Worm (Caenorhabditis elegans) whole organism, L1 larva: ENCODE results near the gene T07D3.2.

Source experiments
- F16B12.6 ChIP-seq: fragments of 150-350 bp; optimal IDR thresholded peaks from 2 replicates; lab custom pipeline; 2014; ENCODE audit warnings: missing biosample characterization, missing genetic modification characterization
- aly-2 ChIP-seq: fragments of 150-350 bp; optimal IDR thresholded peaks from 2 replicates; lab custom pipeline; 2014; ENCODE audit warnings: missing biosample characterization, missing genetic modification characterization
- ama-1 ChIP-seq: fragments of 150-350 bp; optimal IDR thresholded peaks from 2 replicates; lab custom pipeline; 2014
- blmp-1 ChIP-seq: fragments of 150-350 bp; optimal IDR thresholded peaks from 2 replicates; lab custom pipeline; 2014; ENCODE audit warnings: missing biosample characterization, missing genetic modification characterization
- ceh-63 ChIP-seq: fragments of 200-800 bp; sonication (Bioruptor generic); optimal IDR thresholded peaks from 2 replicates; lab custom pipeline; 2018; ENCODE audit warnings: mild to moderate bottlenecking, missing genetic modification characterization, missing compliant biosample characterization
- ceh-88 ChIP-seq: fragments of 200-800 bp; sonication (Bioruptor generic); IDR thresholded peaks from 2 replicates; pipeline ENCODE4 v1.3.6; 2022; ENCODE audit warnings: missing genetic modification characterization, missing compliant biosample characterization
- ceh-90 ChIP-seq: sonication (generic microtip); optimal IDR thresholded peaks from 2 replicates; lab custom pipeline; 2016; ENCODE audit warnings: missing genetic modification characterization, missing compliant biosample characterization
- dpl-1 ChIP-seq, 3 experiments: fragments of 150-350 bp in 2 of 3; sonication (generic microtip) in 1 of 3; optimal IDR thresholded peaks; 2 replicates each; lab custom pipeline; 2014 to 2017; ENCODE audit warnings: missing biosample characterization in 3 of 3, missing genetic modification characterization in 3 of 3, missing genetic modification reagents in 3 of 3
- dsc-1 ChIP-seq: sonication (generic microtip); optimal IDR thresholded peaks from 2 replicates; lab custom pipeline; 2016; ENCODE audit warnings: mild to moderate bottlenecking, missing genetic modification characterization, missing compliant biosample characterization
- efl-1 ChIP-seq, 4 experiments: fragments of 150-350 bp; optimal IDR thresholded peaks in 3 of 4; peaks in 1 of 4; 1 replicate in 1 of 4; 2 replicates in 3 of 4; lab custom pipeline; 2014; ENCODE audit warnings: missing biosample characterization in 2 of 4, missing genetic modification characterization in 2 of 4, missing genetic modification reagents in 2 of 4
- elt-2 ChIP-seq: sonication (generic microtip); optimal IDR thresholded peaks from 2 replicates; lab custom pipeline; 2016; ENCODE audit warnings: missing genetic modification characterization, mild to moderate bottlenecking, inconsistent platforms, missing compliant biosample characterization, missing genetic modification reagents
- ets-5 ChIP-seq: fragments of 200-800 bp; sonication (Bioruptor generic); IDR thresholded peaks from 2 replicates; pipeline ENCODE4 v1.3.6; 2022; ENCODE audit warnings: missing genetic modification characterization, missing compliant biosample characterization
- fkh-10 ChIP-seq: sonication (generic microtip); optimal IDR thresholded peaks from 2 replicates; lab custom pipeline; 2017; ENCODE audit warnings: missing biosample characterization, missing genetic modification reagents, missing genetic modification characterization
- fkh-4 ChIP-seq: sonication (generic microtip); optimal IDR thresholded peaks from 2 replicates; lab custom pipeline; 2016; ENCODE audit warnings: missing compliant biosample characterization, missing genetic modification characterization, borderline replicate concordance
- hpl-2 ChIP-seq: fragments of 150-350 bp; optimal IDR thresholded peaks from 2 replicates; lab custom pipeline; 2014; ENCODE audit warnings: missing biosample characterization, missing genetic modification reagents, missing genetic modification characterization
- irx-1 ChIP-seq: sonication (generic microtip); optimal IDR thresholded peaks from 2 replicates; lab custom pipeline; 2016; ENCODE audit warnings: missing genetic modification characterization, missing compliant biosample characterization
- lin-14 ChIP-seq: fragments of 200-800 bp; sonication (Bioruptor generic); optimal IDR thresholded peaks from 2 replicates; lab custom pipeline; 2018; ENCODE audit warnings: mild to moderate bottlenecking, missing genetic modification characterization, moderate library complexity, missing compliant biosample characterization
- lin-39 ChIP-seq: fragments of 150-350 bp; optimal IDR thresholded peaks from 2 replicates; lab custom pipeline; 2014; ENCODE audit warnings: missing biosample characterization, missing genetic modification reagents, missing genetic modification characterization
- lsy-2 ChIP-seq, 2 experiments: fragments of 150-350 bp; optimal IDR thresholded peaks; 2 replicates each; lab custom pipeline; 2014; ENCODE audit warnings: missing biosample characterization in 2 of 2, missing genetic modification characterization in 2 of 2
- mef-2 ChIP-seq: fragments of 150-350 bp; optimal IDR thresholded peaks from 2 replicates; lab custom pipeline; 2014; ENCODE audit warnings: missing biosample characterization, missing genetic modification characterization
- nhr-11 ChIP-seq: fragments of 150-350 bp; optimal IDR thresholded peaks from 2 replicates; lab custom pipeline; 2014; ENCODE audit warnings: missing biosample characterization, missing genetic modification characterization
- nhr-12 ChIP-seq: sonication (generic microtip); optimal IDR thresholded peaks from 2 replicates; lab custom pipeline; 2017; ENCODE audit warnings: missing biosample characterization, missing genetic modification characterization
- nhr-19 ChIP-seq: fragments of 200-800 bp; sonication (Bioruptor generic); conservative IDR thresholded peaks from 2 replicates; pipeline ENCODE4 v1.3.6; 2022; ENCODE audit warnings: missing genetic modification characterization, missing compliant biosample characterization
- nhr-47 ChIP-seq: sonication (generic microtip); optimal IDR thresholded peaks from 2 replicates; lab custom pipeline; 2016; ENCODE audit warnings: mild to moderate bottlenecking, missing genetic modification characterization, moderate library complexity, missing compliant biosample characterization
- pag-3 ChIP-seq: sonication (generic microtip); optimal IDR thresholded peaks from 2 replicates; lab custom pipeline; 2017; ENCODE audit warnings: missing genetic modification characterization, mild to moderate bottlenecking, missing compliant biosample characterization, antibody characterized with exemption, borderline replicate concordance; ENCODE audit not compliant: insufficient read depth
- snpc-4 ChIP-seq: fragments of 150-350 bp; optimal IDR thresholded peaks from 2 replicates; lab custom pipeline; 2014; ENCODE audit warnings: missing biosample characterization, missing genetic modification characterization
- sox-4 ChIP-seq: sonication (generic microtip); optimal IDR thresholded peaks from 2 replicates; lab custom pipeline; 2016; ENCODE audit warnings: missing genetic modification characterization, missing compliant biosample characterization
- sptf-1 ChIP-seq: fragments of 150-350 bp; optimal IDR thresholded peaks from 2 replicates; lab custom pipeline; 2014; ENCODE audit warnings: missing biosample characterization, missing genetic modification characterization
- swsn-7 ChIP-seq: sonication (generic microtip); optimal IDR thresholded peaks from 2 replicates; lab custom pipeline; 2016; ENCODE audit warnings: missing genetic modification characterization, missing compliant biosample characterization
- tbx-2 ChIP-seq: sonication (generic microtip); optimal IDR thresholded peaks from 2 replicates; lab custom pipeline; 2016; ENCODE audit warnings: missing genetic modification characterization, missing compliant biosample characterization
- unc-62 ChIP-seq: fragments of 150-350 bp; optimal IDR thresholded peaks from 2 replicates; lab custom pipeline; 2014; ENCODE audit warnings: missing biosample characterization, missing genetic modification reagents, missing genetic modification characterization
- unc-98 ChIP-seq: fragments of 200-800 bp; sonication (Bioruptor generic); IDR thresholded peaks from 2 replicates; pipeline ENCODE4 v1.3.6; 2022; ENCODE audit warnings: missing genetic modification characterization, missing compliant biosample characterization
- vab-15 ChIP-seq: sonication (generic microtip); optimal IDR thresholded peaks from 2 replicates; lab custom pipeline; 2017; ENCODE audit warnings: missing genotype, mild to moderate bottlenecking, missing genetic modification characterization, missing compliant biosample characterization
- xbp-1 ChIP-seq: sonication (generic microtip); optimal IDR thresholded peaks from 2 replicates; lab custom pipeline; 2016; ENCODE audit warnings: missing genetic modification characterization, missing compliant biosample characterization
- zip-4 ChIP-seq: fragments of 200-800 bp; sonication (Bioruptor generic); optimal IDR thresholded peaks from 2 replicates; lab custom pipeline; 2018; ENCODE audit warnings: mild to moderate bottlenecking, missing genetic modification characterization, moderate library complexity, missing compliant biosample characterization
- ztf-11 ChIP-seq, 2 experiments: sonication (generic microtip); optimal IDR thresholded peaks; 2 replicates each; lab custom pipeline; 2016 to 2017; ENCODE audit warnings: missing genetic modification characterization in 2 of 2, missing biosample characterization in 1 of 2, missing compliant biosample characterization in 1 of 2

Gene T07D3.2

DNA sequence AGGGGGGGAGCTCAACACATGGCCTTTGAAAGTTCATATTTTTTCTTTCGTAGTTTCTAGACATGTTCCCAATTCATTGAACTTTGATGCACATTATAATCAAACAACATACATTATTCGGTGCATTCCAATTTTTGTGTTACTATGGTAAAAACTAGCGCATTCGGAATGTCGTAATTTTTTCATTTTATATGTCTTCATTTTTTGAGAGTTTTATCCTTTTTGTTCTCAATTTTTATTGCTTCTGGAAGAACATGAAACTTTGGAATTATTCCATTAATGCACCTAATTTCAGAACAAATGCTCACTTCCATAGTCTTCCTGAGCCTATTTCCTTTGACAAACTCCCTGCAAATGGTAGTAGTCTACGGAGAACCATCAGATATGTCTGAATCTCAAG, at the start of gene T07D3.2:
T07D3.2 (plus strand) TSS at position 301 of the 400 bp plus-strand sequence.
- TF ChIP-seq blmp-1 (tag; lab: Kevin White, UChicago) (no peak), fkh-10 (GFP tag; lab: Kevin White, UChicago) (no peak), ceh-90 (tag; lab: Kevin White, UChicago) (no peak), mef-2 (tag; lab: Kevin White, UChicago) (no peak), unc-62 (GFP tag; lab: Kevin White, UChicago) (no peak), irx-1 (tag; lab: Kevin White, UChicago) (no peak), sox-4 (no peak), xbp-1 (tag; lab: Kevin White, UChicago) (no peak), ceh-63 (GFP tag; lab: Kevin White, UChicago) (no peak), sptf-1 (no peak), ceh-88 (GFP tag; lab: Robert Waterston, UW) (no peak), pag-3 (tag; lab: Kevin White, UChicago) (no peak), nhr-11 (no peak)

DNA sequence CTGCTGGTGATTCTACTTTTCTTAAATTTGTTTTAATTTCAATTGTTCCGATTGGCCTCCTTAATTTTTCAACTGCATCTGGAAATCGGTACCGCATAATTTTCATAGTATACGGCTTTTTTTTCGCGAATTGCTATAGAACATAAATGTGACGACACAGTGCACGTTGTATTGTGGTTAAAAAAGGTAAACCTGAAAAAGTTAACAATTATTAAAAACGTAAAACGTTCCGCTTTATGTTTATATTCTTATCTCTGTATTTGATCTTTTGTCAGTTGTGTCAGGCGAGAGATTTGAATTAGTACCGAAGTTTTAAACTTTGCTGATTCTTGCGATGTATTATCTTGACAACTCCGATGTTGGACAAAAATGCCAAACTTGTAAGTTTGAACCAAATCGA, 40.2 kb upstream of the T07D3.2 start, which contains the start of gene Y46B2A.4:
Y46B2A.4 (plus strand) TSS at position 301 of the 400 bp plus-strand sequence.
- TF ChIP-seq pag-3 (tag; lab: Kevin White, UChicago), result no peak
- TF ChIP-seq blmp-1 (tag; lab: Kevin White, UChicago), result no peak
- no peak for TF ChIP-seq nhr-19 (GFP tag; lab: Robert Waterston, UW)
- no peak for TF ChIP-seq tbx-2

DNA sequence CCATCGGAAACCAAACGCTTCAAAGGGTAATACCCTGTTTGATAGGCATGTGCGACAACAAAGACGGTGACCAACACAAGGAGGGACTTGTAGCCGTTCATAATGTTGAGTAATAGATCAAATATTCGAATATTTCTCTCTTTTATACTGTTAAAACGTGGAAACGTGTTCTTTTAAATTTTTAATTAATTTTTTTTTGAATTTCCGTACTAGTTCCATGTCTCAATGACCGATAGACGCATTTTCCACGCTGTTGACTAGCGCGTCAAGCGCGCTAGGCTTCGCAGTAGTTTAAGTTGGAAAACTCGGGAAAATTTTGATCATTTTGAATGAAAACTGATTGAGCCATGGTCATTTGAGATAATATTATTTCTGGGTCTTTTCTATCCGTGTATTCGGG, 34.9 kb upstream of the T07D3.2 start, which contains the start of gene Y46B2A.3:
Y46B2A.3 (minus strand) TSS at position 101 of the 400 bp plus-strand sequence.
- no peak for TF ChIP-seq hpl-2 (GFP tag; lab: Kevin White, UChicago)
- TF ChIP-seq sox-4, result no peak
- no peak for TF ChIP-seq ama-1 (lab: Kevin White, UChicago)
- no peak for TF ChIP-seq dsc-1 (tag; lab: Kevin White, UChicago)
- TF ChIP-seq efl-1 (optimal IDR thresholded peaks at IDR 0.05; lab: Kevin White, UChicago), result no peak
- TF ChIP-seq efl-1 (GFP tag; optimal IDR thresholded peaks at IDR 0.05 in 1 of 2; lab: Kevin White, UChicago), result no peak
- TF ChIP-seq fkh-10 (GFP tag; lab: Kevin White, UChicago), result no peak
- no peak for TF ChIP-seq vab-15 (tag; lab: Kevin White, UChicago)

DNA sequence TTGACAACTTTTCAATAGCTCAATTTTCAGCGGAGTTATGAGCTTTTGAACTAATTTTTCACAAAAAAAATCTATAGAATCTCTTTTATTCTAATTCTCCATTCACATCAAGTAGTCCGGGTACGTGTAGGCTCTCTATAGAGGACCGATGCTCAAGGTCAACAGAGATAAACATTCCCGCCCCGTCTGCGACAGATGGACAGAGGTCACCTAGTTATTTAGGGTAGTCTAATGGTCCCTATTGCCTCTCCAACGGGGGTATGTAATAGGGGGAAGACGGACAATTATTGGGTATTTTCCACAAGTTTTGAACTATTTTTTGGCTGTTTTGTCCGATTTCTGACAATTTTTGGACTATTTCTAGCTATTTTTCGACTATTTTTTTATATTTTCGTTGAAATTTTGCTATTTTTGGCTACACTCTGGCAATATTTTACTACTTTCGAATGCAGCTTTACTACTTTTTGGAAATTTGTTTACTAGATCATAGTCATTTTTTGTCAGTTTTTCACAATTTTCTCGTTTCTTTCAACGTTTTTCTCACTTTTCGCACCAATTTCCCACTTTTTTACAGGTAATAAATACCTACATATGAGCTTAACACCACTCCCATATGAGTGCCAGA, 33.4 kb upstream of the T07D3.2 start, which contains the start of gene fbxc-51:
fbxc-51 (plus strand) TSS at position 575 of the 625 bp plus-strand sequence.
- TF ChIP-seq aly-2 (no peak), zip-4 (no peak), nhr-12 (no peak), nhr-47 (tag; lab: Kevin White, UChicago) (no peak), swsn-7 (tag; lab: Kevin White, UChicago) (no peak), sox-4 (no peak), lin-14 (GFP tag; lab: Kevin White, UChicago) (no peak), lsy-2 (tag; optimal IDR thresholded peaks at IDR 0.05; lab: Kevin White, UChicago) (no peak), fkh-4 (tag; lab: Kevin White, UChicago) (no peak), elt-2 (no peak), lin-39 (tag; lab: Kevin White, UChicago) (no peak), unc-98 (GFP tag; lab: Robert Waterston, UW) (no peak), ets-5 (no peak), snpc-4 (tag; lab: Kevin White, UChicago) (no peak), ztf-11 (tag; optimal IDR thresholded peaks at IDR 0.05; lab: Kevin White, UChicago) (no peak), dpl-1 (GFP tag; optimal IDR thresholded peaks at IDR 0.05; lab: Kevin White, UChicago) (no peak), F16B12.6 (tag; lab: Kevin White, UChicago) (no peak)
